Worm (Caenorhabditis elegans): Measurements from ENCODE around the gene M02F4.1.

Gene M02F4.1

DNA sequence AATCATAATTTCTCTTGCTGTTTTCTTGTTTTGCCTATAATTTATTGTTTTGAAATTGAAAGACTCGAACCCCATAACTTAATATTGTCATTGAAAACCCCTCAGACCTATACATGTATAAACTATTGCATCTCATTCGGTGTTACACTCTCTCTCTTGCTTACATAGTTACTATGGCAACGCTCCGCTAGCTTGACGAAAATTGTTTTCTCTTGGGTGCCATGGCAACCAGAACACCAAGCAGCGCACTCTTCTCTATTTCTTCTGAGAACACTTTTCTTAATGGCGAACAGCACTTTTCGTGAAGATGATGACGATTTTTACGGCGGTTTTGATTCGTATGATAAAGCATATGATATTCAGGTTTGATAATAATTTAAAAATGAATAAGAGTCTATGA, 44.9 kb downstream of the M02F4.1 start, which contains the start of gene osm-5:
Gene osm-5 (plus strand): TSS at position 268 of the 400 bp plus-strand sequence.
- no peak for TF ChIP-seq unc-62 (GFP tag; optimal IDR thresholded peaks at IDR 0.05)

DNA sequence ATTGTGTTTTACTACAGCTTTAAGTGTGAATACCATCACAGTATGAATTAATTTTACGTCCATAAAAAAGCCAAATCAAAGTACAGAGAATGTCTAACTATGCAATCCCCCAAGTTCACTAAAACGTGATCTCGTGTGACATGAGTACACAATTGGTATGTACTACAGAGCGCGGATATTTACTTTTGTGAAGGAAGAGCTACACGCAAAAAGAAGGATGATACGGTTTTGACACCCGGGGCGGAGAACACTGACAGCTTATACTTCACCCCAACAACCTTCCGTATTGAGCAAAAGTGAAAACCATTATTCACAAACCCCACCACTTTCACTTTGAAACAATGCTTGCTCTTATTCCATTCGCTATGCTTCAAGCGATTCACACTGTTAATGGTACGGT, 47.2 kb downstream of the M02F4.1 start, which contains the start of gene nspg-5:
Gene nspg-5 (plus strand): TSS at position 301 of the 400 bp plus-strand sequence.
- no peak for TF ChIP-seq unc-62 (GFP tag; optimal IDR thresholded peaks at IDR 0.05)

DNA sequence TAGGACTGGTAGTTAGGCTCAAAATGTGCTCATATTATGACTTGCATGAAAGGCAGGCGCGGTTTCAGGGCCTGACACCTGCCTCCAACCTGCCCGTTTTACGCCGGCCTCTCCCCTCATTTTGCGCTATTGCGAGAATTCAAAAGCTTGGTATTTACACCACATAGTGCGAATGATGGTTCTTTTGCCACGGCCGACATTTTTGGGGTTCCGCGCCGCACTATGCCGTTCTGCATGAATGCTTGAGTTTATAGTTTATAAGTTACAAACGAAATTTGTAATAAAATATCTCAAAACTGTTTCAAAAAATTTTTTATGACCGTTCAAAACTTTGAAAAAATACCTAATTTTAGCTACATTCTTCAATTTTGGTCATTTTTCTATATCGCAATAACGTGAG, 50.8 kb downstream of the M02F4.1 start:
- no peak for TF ChIP-seq unc-62 (GFP tag; optimal IDR thresholded peaks at IDR 0.05)
